Worm (Caenorhabditis elegans) whole organism, late embryonic: ENCODE measurements around the gene klf-1.

Experiments used
- T23F11.4 ChIP-seq: fragments of 200-800 bp; sonication (Bioruptor generic); optimal IDR thresholded peaks from 2 replicates; lab custom pipeline; 2018; ENCODE audit warnings: mild to moderate bottlenecking, missing genetic modification characterization, missing compliant biosample characterization
- ama-1 ChIP-seq: fragments of 150-350 bp; optimal IDR thresholded peaks from 2 replicates; lab custom pipeline; 2014
- dve-1 ChIP-seq: sonication (generic microtip); optimal IDR thresholded peaks from 2 replicates; lab custom pipeline; 2017; ENCODE audit warnings: antibody characterized with exemption, mild to moderate bottlenecking, missing genetic modification characterization, missing compliant biosample characterization
- elt-2 ChIP-seq: sonication (generic microtip); optimal IDR thresholded peaks from 2 replicates; lab custom pipeline; 2016; ENCODE audit warnings: missing genetic modification reagents, missing genetic modification characterization, missing compliant biosample characterization
- fax-1 ChIP-seq: sonication (generic microtip); optimal IDR thresholded peaks from 2 replicates; lab custom pipeline; 2016; ENCODE audit warnings: missing genotype, missing genetic modification characterization, missing compliant biosample characterization
- hlh-30 ChIP-seq: sonication (generic microtip); optimal IDR thresholded peaks from 2 replicates; lab custom pipeline; 2017; ENCODE audit warnings: antibody characterized with exemption, missing genetic modification characterization, missing compliant biosample characterization; ENCODE audit not compliant: insufficient read depth
- lim-6 ChIP-seq: sonication (generic microtip); optimal IDR thresholded peaks from 2 replicates; lab custom pipeline; 2016; ENCODE audit warnings: missing genetic modification characterization, missing compliant biosample characterization
- nhr-11 ChIP-seq: fragments of 150-350 bp; optimal IDR thresholded peaks from 2 replicates; lab custom pipeline; 2014; ENCODE audit warnings: missing biosample characterization, missing genetic modification characterization
- pha-4 ChIP-seq: fragments of 150-350 bp; optimal IDR thresholded peaks from 2 replicates; lab custom pipeline; 2018; ENCODE audit warnings: missing biosample characterization, missing genetic modification reagents, missing genetic modification characterization
- sdc-2 ChIP-seq: sonication (generic microtip); optimal IDR thresholded peaks from 2 replicates; lab custom pipeline; 2016; ENCODE audit warnings: missing genotype, missing genetic modification characterization, missing compliant biosample characterization
- sox-4 ChIP-seq: sonication (generic microtip); optimal IDR thresholded peaks from 2 replicates; lab custom pipeline; 2017; ENCODE audit warnings: mild to moderate bottlenecking, missing genetic modification characterization, inconsistent platforms, missing compliant biosample characterization
- unc-55 ChIP-seq: sonication (generic microtip); optimal IDR thresholded peaks from 2 replicates; lab custom pipeline; 2017; ENCODE audit warnings: missing biosample characterization, missing genetic modification reagents, missing genetic modification characterization
- unc-86 ChIP-seq: sonication (generic microtip); optimal IDR thresholded peaks from 2 replicates; lab custom pipeline; 2016; ENCODE audit warnings: missing genetic modification characterization, missing compliant biosample characterization

DNA sequence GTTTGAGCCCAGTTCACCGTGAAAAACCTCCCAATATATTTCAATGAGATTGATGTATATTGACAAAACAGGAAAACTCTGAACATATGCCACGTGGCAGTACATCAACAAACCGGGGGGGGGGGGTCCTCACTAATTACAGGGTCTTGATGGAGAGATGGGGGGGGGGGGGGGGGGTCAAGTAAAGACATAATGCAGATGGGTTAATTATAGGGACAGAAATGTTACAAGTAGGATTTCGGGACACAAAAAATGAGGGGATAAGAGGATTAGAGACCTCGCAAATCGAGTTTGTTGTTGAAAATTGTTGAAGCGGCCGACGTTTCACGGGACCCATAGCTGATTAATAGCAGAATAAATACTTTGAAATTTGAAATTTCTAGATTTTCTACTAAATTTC, 38.3 kb downstream of the klf-1 start:
- TF ChIP-seq nhr-11 (tag; lab: Kevin White, UChicago) (no peak), pha-4 (no peak), sdc-2 (tag; lab: Kevin White, UChicago) (no peak), fax-1 (tag; lab: Kevin White, UChicago) (no peak), unc-55 (GFP tag; lab: Kevin White, UChicago) (no peak), dve-1 (tag; lab: Kevin White, UChicago) (no peak), ama-1 (no peak), hlh-30 (tag; lab: Kevin White, UChicago) (no peak), unc-86 (tag; lab: Kevin White, UChicago) (no peak), T23F11.4 (no peak), lim-6 (no peak), sox-4 (tag; lab: Kevin White, UChicago) (no peak), elt-2 (tag; lab: Kevin White, UChicago) (no peak)
